Worm (Caenorhabditis elegans) whole organism, late embryonic: ENCODE data around the gene T08E11.1.
"Not testable (repeated sequence)": the region's sequence is repeated elsewhere in the genome, so short reads cannot be mapped to it uniquely, and the experiment has no call there.

Experiments
- C08G9.2 ChIP-seq: sonication (generic microtip); optimal IDR thresholded peaks from 2 replicates; lab custom pipeline; 2016; ENCODE audit warnings: mild to moderate bottlenecking, missing genetic modification characterization, moderate library complexity, missing compliant biosample characterization
- C38D4.7 ChIP-seq: fragments of 200-800 bp; sonication (Bioruptor generic); optimal IDR thresholded peaks from 2 replicates; lab custom pipeline; 2018; ENCODE audit warnings: mild to moderate bottlenecking, missing genetic modification characterization, moderate library complexity, missing compliant biosample characterization
- K02D7.2 ChIP-seq: sonication (generic microtip); optimal IDR thresholded peaks from 2 replicates; lab custom pipeline; 2017; ENCODE audit warnings: mild to moderate bottlenecking, missing genetic modification characterization, missing compliant biosample characterization
- ahr-1 ChIP-seq: sonication (generic microtip); optimal IDR thresholded peaks from 2 replicates; lab custom pipeline; 2016; ENCODE audit warnings: missing genetic modification characterization, missing compliant biosample characterization
- ama-1 ChIP-seq: fragments of 150-350 bp; optimal IDR thresholded peaks from 2 replicates; lab custom pipeline; 2014
- ceh-19 ChIP-seq: fragments of 200-800 bp; sonication (Bioruptor generic); optimal IDR thresholded peaks from 2 replicates; lab custom pipeline; 2018; ENCODE audit warnings: mild to moderate bottlenecking, missing genetic modification characterization, missing compliant biosample characterization
- ceh-2 ChIP-seq: sonication (generic microtip); optimal IDR thresholded peaks from 2 replicates; lab custom pipeline; 2016; ENCODE audit warnings: missing genotype, missing genetic modification characterization, missing compliant biosample characterization
- ceh-22 ChIP-seq: sonication (generic microtip); optimal IDR thresholded peaks from 2 replicates; lab custom pipeline; 2017; ENCODE audit warnings: missing biosample characterization, missing genetic modification characterization
- ceh-24 ChIP-seq: sonication (generic microtip); optimal IDR thresholded peaks from 2 replicates; lab custom pipeline; 2016; ENCODE audit warnings: mild to moderate bottlenecking, missing genetic modification characterization, missing compliant biosample characterization
- ceh-30 ChIP-seq: fragments of 150-350 bp; optimal IDR thresholded peaks from 2 replicates; lab custom pipeline; 2014; ENCODE audit warnings: missing biosample characterization, missing genetic modification characterization
- ceh-48 ChIP-seq: sonication (generic microtip); optimal IDR thresholded peaks from 2 replicates; lab custom pipeline; 2016; ENCODE audit warnings: missing genetic modification characterization, inconsistent platforms, missing compliant biosample characterization
- elt-2 ChIP-seq: sonication (generic microtip); optimal IDR thresholded peaks from 2 replicates; lab custom pipeline; 2016; ENCODE audit warnings: missing genetic modification reagents, missing genetic modification characterization, missing compliant biosample characterization
- elt-4 ChIP-seq: sonication (generic microtip); optimal IDR thresholded peaks from 2 replicates; lab custom pipeline; 2016; ENCODE audit warnings: missing genetic modification characterization, missing compliant biosample characterization
- fax-1 ChIP-seq: sonication (generic microtip); optimal IDR thresholded peaks from 2 replicates; lab custom pipeline; 2016; ENCODE audit warnings: missing genotype, missing genetic modification characterization, missing compliant biosample characterization
- fkh-10 ChIP-seq: fragments of 150-350 bp; optimal IDR thresholded peaks from 2 replicates; lab custom pipeline; 2014; ENCODE audit warnings: missing biosample characterization, missing genetic modification reagents, missing genetic modification characterization
- fkh-6 ChIP-seq: sonication (generic microtip); optimal IDR thresholded peaks from 2 replicates; lab custom pipeline; 2016; ENCODE audit warnings: missing genetic modification characterization, missing compliant biosample characterization
- gmeb-2 ChIP-seq: sonication (generic microtip); optimal IDR thresholded peaks from 2 replicates; lab custom pipeline; 2016; ENCODE audit warnings: missing genetic modification characterization, inconsistent platforms, missing compliant biosample characterization
- hlh-15 ChIP-seq: sonication (generic microtip); optimal IDR thresholded peaks from 2 replicates; lab custom pipeline; 2016; ENCODE audit warnings: missing genetic modification characterization, missing compliant biosample characterization
- madf-2 ChIP-seq: sonication (generic microtip); optimal IDR thresholded peaks from 2 replicates; lab custom pipeline; 2017; ENCODE audit warnings: missing genetic modification characterization, missing compliant biosample characterization
- nfya-1 ChIP-seq: sonication (generic microtip); optimal IDR thresholded peaks from 2 replicates; lab custom pipeline; 2017; ENCODE audit warnings: missing genetic modification characterization, mild to moderate bottlenecking, missing compliant biosample characterization, antibody characterized with exemption, moderate library complexity
- nhr-232 ChIP-seq: sonication (generic microtip); optimal IDR thresholded peaks from 2 replicates; lab custom pipeline; 2016; ENCODE audit warnings: missing genetic modification characterization, missing compliant biosample characterization
- npax-4 ChIP-seq: sonication (generic microtip); optimal IDR thresholded peaks from 2 replicates; lab custom pipeline; 2016; ENCODE audit warnings: missing genetic modification characterization, missing compliant biosample characterization
- odd-2 ChIP-seq: sonication (generic microtip); optimal IDR thresholded peaks from 2 replicates; lab custom pipeline; 2017; ENCODE audit warnings: antibody characterized with exemption, mild to moderate bottlenecking, missing genetic modification characterization, missing compliant biosample characterization
- pag-3 ChIP-seq: sonication (generic microtip); optimal IDR thresholded peaks from 2 replicates; lab custom pipeline; 2016; ENCODE audit warnings: missing compliant biosample characterization, missing genetic modification characterization, borderline replicate concordance
- pat-9 ChIP-seq: fragments of 200-800 bp; sonication (Bioruptor generic); optimal IDR thresholded peaks from 2 replicates; lab custom pipeline; 2018; ENCODE audit warnings: mild to moderate bottlenecking, missing genetic modification characterization, moderate library complexity, missing compliant biosample characterization
- pax-1 ChIP-seq: fragments of 150-350 bp; optimal IDR thresholded peaks from 2 replicates; lab custom pipeline; 2014; ENCODE audit warnings: missing biosample characterization, missing genetic modification characterization
- pha-2 ChIP-seq: sonication (generic microtip); optimal IDR thresholded peaks from 2 replicates; lab custom pipeline; 2017; ENCODE audit warnings: mild to moderate bottlenecking, missing genetic modification characterization, missing compliant biosample characterization
- pha-4 ChIP-seq: fragments of 150-350 bp; optimal IDR thresholded peaks from 2 replicates; lab custom pipeline; 2018; ENCODE audit warnings: missing biosample characterization, missing genetic modification reagents, missing genetic modification characterization
- pros-1 ChIP-seq: fragments of 150-350 bp; optimal IDR thresholded peaks from 2 replicates; lab custom pipeline; 2014; ENCODE audit warnings: missing biosample characterization, missing genetic modification reagents, missing genetic modification characterization
- rnt-1 ChIP-seq: sonication (generic microtip); optimal IDR thresholded peaks from 2 replicates; lab custom pipeline; 2016; ENCODE audit warnings: missing genetic modification characterization, missing compliant biosample characterization
- sdc-2 ChIP-seq: sonication (generic microtip); optimal IDR thresholded peaks from 2 replicates; lab custom pipeline; 2016; ENCODE audit warnings: missing genotype, missing genetic modification characterization, missing compliant biosample characterization
- sox-2 ChIP-seq: fragments of 200-800 bp; sonication (Bioruptor generic); IDR thresholded peaks from 2 replicates; pipeline ENCODE4 v1.3.6; 2022; ENCODE audit warnings: missing genetic modification reagents, missing genetic modification characterization, missing compliant biosample characterization
- sox-4 ChIP-seq: sonication (generic microtip); optimal IDR thresholded peaks from 2 replicates; lab custom pipeline; 2017; ENCODE audit warnings: mild to moderate bottlenecking, missing genetic modification characterization, inconsistent platforms, missing compliant biosample characterization
- tbx-7 ChIP-seq: sonication (generic microtip); optimal IDR thresholded peaks from 2 replicates; lab custom pipeline; 2016; ENCODE audit warnings: missing genotype, missing genetic modification characterization, missing compliant biosample characterization
- unc-3 ChIP-seq, 2 experiments: fragments of 200-800 bp in 1 of 2; sonication (Bioruptor generic) in 1 of 2; sonication (generic microtip) in 1 of 2; conservative IDR thresholded peaks in 1 of 2; optimal IDR thresholded peaks in 1 of 2; 2 replicates each; pipeline versions ENCODE4 v1.3.6 to Lab custom; 2016 to 2022; ENCODE audit warnings: missing compliant biosample characterization in 2 of 2, missing genetic modification characterization in 2 of 2, missing genetic modification reagents in 1 of 2
- unc-42 ChIP-seq: sonication (generic microtip); optimal IDR thresholded peaks from 2 replicates; lab custom pipeline; 2016; ENCODE audit warnings: missing genotype, missing genetic modification characterization, missing compliant biosample characterization
- unc-55 ChIP-seq: sonication (generic microtip); optimal IDR thresholded peaks from 2 replicates; lab custom pipeline; 2017; ENCODE audit warnings: missing biosample characterization, missing genetic modification reagents, missing genetic modification characterization
- unc-86 ChIP-seq: sonication (generic microtip); optimal IDR thresholded peaks from 2 replicates; lab custom pipeline; 2016; ENCODE audit warnings: missing genetic modification characterization, missing compliant biosample characterization
- zip-5 ChIP-seq: sonication (generic microtip); optimal IDR thresholded peaks from 2 replicates; lab custom pipeline; 2016; ENCODE audit warnings: missing genetic modification characterization, missing compliant biosample characterization

T08E11.1 gene

ce11 chrII:1824329-1824728, 12.0 kb upstream of the T08E11.1 start, which contains the start of gene math-41:
Gene math-41 (plus strand): TSS chrII:1824629.
- TF ChIP-seq ceh-2 (tag; lab: Kevin White, UChicago); sox-2; pag-3 (tag; lab: Kevin White, UChicago): not testable (repeated sequence)

ce11 chrII:1830182-1830682, 6.1 kb upstream of the T08E11.1 start, which contains the start of gene math-40:
Gene math-40 (plus strand): TSS chrII:1830632.
- TF ChIP-seq nhr-232 (tag; lab: Kevin White, UChicago) (no peak), C08G9.2 (tag; lab: Kevin White, UChicago) (no peak), elt-4 (tag; lab: Kevin White, UChicago) (no peak), zip-5 (tag; lab: Kevin White, UChicago) (no peak), odd-2 (no peak), nfya-1 (tag; lab: Kevin White, UChicago) (no peak), fax-1 (no peak), ahr-1 (tag; lab: Kevin White, UChicago) (no peak)

- TF ChIP-seq elt-4 (tag; lab: Kevin White, UChicago), result no peak
- no peak for TF ChIP-seq ceh-22 (tag; lab: Kevin White, UChicago)
- no peak for TF ChIP-seq ceh-19
- no peak for TF ChIP-seq unc-42
- TF ChIP-seq ceh-48, result no peak
- TF ChIP-seq rnt-1 (tag; lab: Kevin White, UChicago), result no peak
- TF ChIP-seq pha-2 (tag; lab: Kevin White, UChicago), result no peak
- TF ChIP-seq pag-3 (tag; lab: Kevin White, UChicago), result no peak
- TF ChIP-seq, all 69 proteins: peak for 0
Measured at ce11 chrII:1831883-1832388, 4.4 kb upstream of the T08E11.1 start, which contains the start of gene math-39. Gene math-39 (plus strand): TSS chrII:1832338.

ce11 chrII:1842894-1843293, 6.6 kb downstream of the T08E11.1 start, which contains the start of the genes C52E2.5 and C52E2.4:
Gene C52E2.5 (minus strand): TSS chrII:1842936.
Gene C52E2.4 (plus strand): TSS chrII:1843145.
- TF ChIP-seq elt-2 (peak; percentile 67), unc-42 (no peak)

- TF ChIP-seq nfya-1 (tag; lab: Kevin White, UChicago), result peak; percentile 78
- TF ChIP-seq C08G9.2 (tag; lab: Kevin White, UChicago), result no peak
Measured at ce11 chrII:1844552-1844951, 8.2 kb downstream of the T08E11.1 start.

- TF ChIP-seq fkh-6 (tag; lab: Kevin White, UChicago) (no peak), hlh-15 (tag; lab: Kevin White, UChicago) (no peak), fkh-10 (no peak), unc-86 (no peak), ceh-30 (no peak), sox-4 (no peak), pha-4 (tag; lab: Kevin White, UChicago) (no peak), unc-55 (no peak), tbx-7 (tag; lab: Kevin White, UChicago) (no peak), sdc-2 (tag; lab: Kevin White, UChicago) (no peak), nhr-232 (tag; lab: Kevin White, UChicago) (no peak), pros-1 (tag; lab: Kevin White, UChicago) (no peak), pax-1 (tag; lab: Kevin White, UChicago) (no peak)
- TF ChIP-seq, all 69 proteins: peak for 0
Measured at ce11 chrII:1848109-1848508, 11.8 kb downstream of the T08E11.1 start, which contains the start of gene fbxb-97. Gene fbxb-97 (minus strand): TSS chrII:1848161.

ce11 chrII:1850299-1850698, 14.0 kb downstream of the T08E11.1 start, which contains the start of gene fbxb-96:
Gene fbxb-96 (minus strand): TSS chrII:1850399.
- TF ChIP-seq zip-5 (tag; lab: Kevin White, UChicago), result no peak
- no peak for TF ChIP-seq unc-3 (GFP tag; conservative IDR thresholded peaks at IDR 0.05; lab: Robert Waterston, UW)
- TF ChIP-seq unc-3 (tag; optimal IDR thresholded peaks at IDR 0.05; lab: Kevin White, UChicago), result no peak
- no peak for TF ChIP-seq C38D4.7 (GFP tag; lab: Kevin White, UChicago)
- TF ChIP-seq ceh-24 (tag; lab: Kevin White, UChicago), result no peak
- no peak for TF ChIP-seq ceh-48
- no peak for TF ChIP-seq K02D7.2 (tag; lab: Kevin White, UChicago)
- TF ChIP-seq gmeb-2 (tag; lab: Kevin White, UChicago), result no peak
- TF ChIP-seq tbx-7 (tag; lab: Kevin White, UChicago), result no peak
- TF ChIP-seq ceh-2 (tag; lab: Kevin White, UChicago), result no peak
- TF ChIP-seq madf-2 (tag; lab: Kevin White, UChicago), result no peak
- TF ChIP-seq unc-42, result no peak
- TF ChIP-seq fkh-10, result no peak
- TF ChIP-seq fax-1, result no peak
- no peak for TF ChIP-seq ceh-19
- no peak for TF ChIP-seq pat-9 (tag; lab: Kevin White, UChicago)
- no peak for TF ChIP-seq ama-1
- no peak for TF ChIP-seq npax-4 (tag; lab: Kevin White, UChicago)
